Fruit fly (Drosophila melanogaster) whole organism, wandering third instar larva: ENCODE measurements around the gene Grip75.

Experiments used
- CG9705 ChIP-seq: fragments of 200-800 bp; sonication (Bioruptor generic); optimal IDR thresholded peaks from 2 replicates; lab custom pipeline; 2018; ENCODE audit warnings: missing biosample characterization, mild to moderate bottlenecking, missing genetic modification characterization
- Hr78 ChIP-seq: fragments of >200 bp; optimal IDR thresholded peaks from 2 replicates; lab custom pipeline; 2017; ENCODE audit warnings: missing biosample characterization, missing genetic modification characterization
- Myc ChIP-seq: fragments of >200 bp; optimal IDR thresholded peaks from 2 replicates; lab custom pipeline; 2017
- dl ChIP-seq, 2 experiments: fragments of 175-275, 200-275 bp in 1 of 2; fragments of 200-275 bp in 1 of 2; sonication (Bioruptor generic); optimal IDR thresholded peaks; lab custom pipeline; 2018; ENCODE audit warnings: mild to moderate bottlenecking in 2 of 2, missing biosample characterization in 2 of 2, missing genetic modification characterization in 2 of 2, moderate library complexity in 2 of 2; ENCODE audit not compliant: partially characterized antibody in 2 of 2, insufficient read depth in 1 of 2
- pan ChIP-seq: fragments of >200 bp; optimal IDR thresholded peaks from 2 replicates; lab custom pipeline; 2017
- rgr ChIP-seq: fragments of 200-800 bp; sonication (Bioruptor generic); optimal IDR thresholded peaks from 3 replicates; lab custom pipeline; 2016; ENCODE audit warnings: missing biosample characterization, mild to moderate bottlenecking, missing genetic modification characterization

DNA sequence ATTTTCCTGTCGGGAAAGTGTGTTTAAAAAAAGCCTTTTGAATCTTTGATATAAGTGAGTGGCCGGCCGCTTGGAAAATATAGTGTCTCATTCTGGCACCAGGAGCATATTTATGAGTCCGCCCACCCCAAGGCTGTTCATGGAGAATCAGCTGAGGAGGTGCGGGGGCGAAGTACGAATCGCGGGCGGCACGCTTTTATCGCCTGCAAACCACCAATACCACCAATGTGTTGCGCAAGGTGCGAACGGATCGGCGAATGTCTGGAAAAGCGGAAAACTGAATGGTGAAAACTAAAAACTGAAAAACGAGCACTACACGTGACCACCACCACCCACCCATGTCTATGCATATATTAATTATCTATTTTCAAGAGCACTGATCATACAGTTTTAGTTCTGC lies 14.1 kb upstream of the Grip75 start:
- TF ChIP-seq pan: no peak
- no peak for TF ChIP-seq CG9705 (GFP tag; lab: Kevin White, UChicago)
- TF ChIP-seq Myc (lab: Kevin White, UChicago): no peak
- TF ChIP-seq dl (GFP tag; optimal IDR thresholded peaks at IDR 0.05; lab: Kevin White, UChicago; ENCODE audit: insufficient read depth in 1 of 2, partially characterized antibody in 2 of 2): no peak
- no peak for TF ChIP-seq Hr78 (GFP tag; lab: Kevin White, UChicago)
- TF ChIP-seq rgr: no peak
